Worm (Caenorhabditis elegans): ENCODE results near the gene trx-3.
A peak's percentile ranks its signal among the peaks of the same experiment; 100 is the strongest.

Gene trx-3

ce11 chrIV:4449439-4449838 lies 37.4 kb upstream of the trx-3 start, which contains the start of gene R08C7.12:
Gene R08C7.12, plus strand, starts transcription at chrIV:4449739.
- no peak for TF ChIP-seq lsy-2 (tag; optimal IDR thresholded peaks at IDR 0.05)
- TF ChIP-seq nhr-11 (tag; optimal IDR thresholded peaks at IDR 0.05): no peak
- no peak for TF ChIP-seq gmeb-1 (tag; optimal IDR thresholded peaks at IDR 0.05)
- TF ChIP-seq nhr-10 (tag; optimal IDR thresholded peaks at IDR 0.05): no peak
- TF ChIP-seq elt-1 (tag; optimal IDR thresholded peaks at IDR 0.05): no peak
- TF ChIP-seq snpc-4 (tag; optimal IDR thresholded peaks at IDR 0.05): no peak
- no peak for TF ChIP-seq C34F6.9 (tag; optimal IDR thresholded peaks at IDR 0.05)
- TF ChIP-seq alr-1 (tag; optimal IDR thresholded peaks at IDR 0.05): no peak
- TF ChIP-seq blmp-1 (tag; optimal IDR thresholded peaks at IDR 0.05; ENCODE audit: insufficient read depth): no peak
- TF ChIP-seq nhr-21 (tag; optimal IDR thresholded peaks at IDR 0.05): no peak
- TF ChIP-seq nhr-77 (tag; optimal IDR thresholded peaks at IDR 0.05): no peak
- no peak for TF ChIP-seq ama-1 (optimal IDR thresholded peaks at IDR 0.05)
- no peak for TF ChIP-seq zag-1 (tag; optimal IDR thresholded peaks at IDR 0.05)

ce11 chrIV:4449843-4450242 lies 37.0 kb upstream of the trx-3 start:
- TF ChIP-seq nhr-237 (tag; optimal IDR thresholded peaks at IDR 0.05) (no peak), aly-2 (tag; optimal IDR thresholded peaks at IDR 0.05) (no peak), egl-27 (tag; optimal IDR thresholded peaks at IDR 0.05) (no peak), sma-3 (GFP tag; optimal IDR thresholded peaks at IDR 0.05) (peak; percentile 60), nhr-21 (tag; optimal IDR thresholded peaks at IDR 0.05) (no peak), blmp-1 (tag; optimal IDR thresholded peaks at IDR 0.05; ENCODE audit: insufficient read depth) (no peak), nhr-77 (tag; optimal IDR thresholded peaks at IDR 0.05) (no peak), nhr-11 (tag; optimal IDR thresholded peaks at IDR 0.05) (no peak), mdl-1 (tag; optimal IDR thresholded peaks at IDR 0.05) (no peak), sma-9 (GFP tag; optimal IDR thresholded peaks at IDR 0.05) (peak; percentile 62), sma-9 (tag; optimal IDR thresholded peaks at IDR 0.05) (no peak), unc-62 (GFP tag; optimal IDR thresholded peaks at IDR 0.05) (no peak), mab-5 (tag; optimal IDR thresholded peaks at IDR 0.05) (no peak), R02D3.7 (tag; optimal IDR thresholded peaks at IDR 0.05) (no peak), crh-2 (tag; optimal IDR thresholded peaks at IDR 0.05) (peak; percentile 31), lin-13 (GFP tag; optimal IDR thresholded peaks at IDR 0.05) (no peak), nhr-23 (tag; optimal IDR thresholded peaks at IDR 0.05) (no peak), ama-1 (optimal IDR thresholded peaks at IDR 0.05) (no peak), nhr-6 (tag; optimal IDR thresholded peaks at IDR 0.05) (no peak), lin-39 (tag; optimal IDR thresholded peaks at IDR 0.05) (no peak), alr-1 (tag; optimal IDR thresholded peaks at IDR 0.05) (no peak), fos-1 (tag; optimal IDR thresholded peaks at IDR 0.05) (peak; percentile 34), dmd-4 (tag; optimal IDR thresholded peaks at IDR 0.05) (no peak), lsy-2 (tag; optimal IDR thresholded peaks at IDR 0.05) (no peak), Y55F3AM.14 (GFP tag; optimal IDR thresholded peaks at IDR 0.05) (no peak), unc-55 (GFP tag; optimal IDR thresholded peaks at IDR 0.05) (no peak), nhr-25 (tag; optimal IDR thresholded peaks at IDR 0.05) (no peak), lin-11 (tag; optimal IDR thresholded peaks at IDR 0.05) (no peak), ztf-1 (GFP tag; conservative IDR thresholded peaks at IDR 0.05) (no peak), F13H6.1 (tag; optimal IDR thresholded peaks at IDR 0.05) (peak; percentile 31), peb-1 (tag; optimal IDR thresholded peaks at IDR 0.05) (no peak), snpc-4 (tag; optimal IDR thresholded peaks at IDR 0.05) (no peak), sem-4 (tag; optimal IDR thresholded peaks at IDR 0.05) (no peak), skn-1 (tag; optimal IDR thresholded peaks at IDR 0.05) (no peak), nhr-129 (tag; optimal IDR thresholded peaks at IDR 0.05) (no peak), gmeb-1 (tag; optimal IDR thresholded peaks at IDR 0.05) (peak; percentile 13), ztf-11 (tag; optimal IDR thresholded peaks at IDR 0.05) (no peak), C34F6.9 (tag; optimal IDR thresholded peaks at IDR 0.05) (no peak)

ce11 chrIV:4451576-4451975 lies 35.3 kb upstream of the trx-3 start, which contains the start of gene R08C7.1:
Gene R08C7.1, plus strand, starts transcription at chrIV:4451876.
- TF ChIP-seq sem-4 (tag; optimal IDR thresholded peaks at IDR 0.05): no peak
- TF ChIP-seq Y55F3AM.14 (GFP tag; optimal IDR thresholded peaks at IDR 0.05): no peak
- TF ChIP-seq nhr-25 (tag; optimal IDR thresholded peaks at IDR 0.05): no peak
- TF ChIP-seq ceh-82 (tag; optimal IDR thresholded peaks at IDR 0.05): no peak
- TF ChIP-seq lin-13 (GFP tag; optimal IDR thresholded peaks at IDR 0.05): no peak
- no peak for TF ChIP-seq mdl-1 (tag; optimal IDR thresholded peaks at IDR 0.05)
- no peak for TF ChIP-seq peb-1 (tag; optimal IDR thresholded peaks at IDR 0.05)
- no peak for TF ChIP-seq nhr-77 (tag; optimal IDR thresholded peaks at IDR 0.05)
- TF ChIP-seq nhr-129 (tag; optimal IDR thresholded peaks at IDR 0.05): no peak
- TF ChIP-seq unc-62 (GFP tag; optimal IDR thresholded peaks at IDR 0.05): no peak

Data from whole organism, L2 larva.